Fruit fly (Drosophila melanogaster) whole organism, embryonic: Measurements from ENCODE around the gene pr.

Experiments
- B-H1 ChIP-seq: fragments of 200-800 bp; sonication (Bioruptor generic); IDR thresholded peaks from 3 replicates; pipeline ENCODE4 v1.3.6; 2022; ENCODE audit warnings: missing biosample characterization, missing genetic modification characterization
- BtbVII ChIP-seq: fragments of 200-800 bp; sonication (Bioruptor generic); optimal IDR thresholded peaks from 3 replicates; lab custom pipeline; 2017; ENCODE audit warnings: missing biosample characterization, mild to moderate bottlenecking, missing genetic modification characterization
- CG11723 ChIP-seq: fragments of 200-800 bp; sonication (Bioruptor generic); optimal IDR thresholded peaks from 2 replicates; lab custom pipeline; 2017; ENCODE audit warnings: missing biosample characterization, mild to moderate bottlenecking, missing genetic modification characterization
- CG12769 ChIP-seq: fragments of 200-800 bp; sonication (Bioruptor generic); optimal IDR thresholded peaks from 2 replicates; lab custom pipeline; 2019; ENCODE audit warnings: missing biosample characterization, mild to moderate bottlenecking, missing genetic modification characterization, moderate library complexity
- CG15601 ChIP-seq: fragments of 200-800 bp; sonication (Bioruptor generic); optimal IDR thresholded peaks from 3 replicates; lab custom pipeline; 2019; ENCODE audit warnings: missing biosample characterization, mild to moderate bottlenecking, missing genetic modification characterization, moderate library complexity
- CG1602 ChIP-seq: fragments of 200-800 bp; sonication (Bioruptor generic); optimal IDR thresholded peaks from 3 replicates; lab custom pipeline; 2016; ENCODE audit warnings: missing biosample characterization, missing genetic modification characterization
- CG30403 ChIP-seq: fragments of 200-800 bp; sonication (Bioruptor generic); optimal IDR thresholded peaks from 3 replicates; lab custom pipeline; 2016; ENCODE audit warnings: missing biosample characterization, missing genetic modification characterization
- CG31388 ChIP-seq: fragments of 200-800 bp; sonication (Bioruptor generic); optimal IDR thresholded peaks from 2 replicates; lab custom pipeline; 2016; ENCODE audit warnings: missing biosample characterization, missing genetic modification characterization
- CG6683 ChIP-seq: fragments of 200-800 bp; sonication (Bioruptor generic); optimal IDR thresholded peaks from 2 replicates; lab custom pipeline; 2017; ENCODE audit warnings: missing biosample characterization, mild to moderate bottlenecking, missing genetic modification characterization, missing genetic modification reagents
- CG7556 ChIP-seq: fragments of 200-800 bp; sonication (Bioruptor generic); optimal IDR thresholded peaks from 2 replicates; lab custom pipeline; 2017; ENCODE audit warnings: missing biosample characterization, mild to moderate bottlenecking, missing genetic modification characterization
- CG9876 ChIP-seq: fragments of 200-800 bp; sonication (Bioruptor generic); optimal IDR thresholded peaks from 2 replicates; lab custom pipeline; 2016; ENCODE audit warnings: missing biosample characterization, missing genetic modification characterization
- CrebB ChIP-seq: fragments of 200-800 bp; sonication (Bioruptor generic); optimal IDR thresholded peaks from 3 replicates; lab custom pipeline; 2018; ENCODE audit warnings: missing biosample characterization, mild to moderate bottlenecking, missing genetic modification characterization
- D19B ChIP-seq: fragments of 200-800 bp; sonication (Bioruptor generic); optimal IDR thresholded peaks from 2 replicates; lab custom pipeline; 2017; ENCODE audit warnings: missing biosample characterization, mild to moderate bottlenecking, missing genetic modification characterization
- Dad ChIP-seq: fragments of 200-800 bp; sonication (Bioruptor generic); optimal IDR thresholded peaks from 3 replicates; lab custom pipeline; 2016; ENCODE audit warnings: missing biosample characterization, missing genetic modification characterization
- E2f1 ChIP-seq: fragments of 200-800 bp; sonication (Bioruptor generic); IDR thresholded peaks from 2 replicates; pipeline ENCODE4 v1.3.6; 2022; ENCODE audit warnings: missing biosample characterization, missing genetic modification characterization
- Fer2 ChIP-seq: fragments of 200-800 bp; sonication (Bioruptor generic); optimal IDR thresholded peaks from 2 replicates; lab custom pipeline; 2018; ENCODE audit warnings: missing biosample characterization, mild to moderate bottlenecking, missing genetic modification characterization, moderate library complexity
- Hr51 ChIP-seq, 2 experiments: fragments of 200-800 bp; sonication (Bioruptor generic); optimal IDR thresholded peaks; 2 replicates in 1 of 2; 3 replicates in 1 of 2; lab custom pipeline; 2016 to 2018; ENCODE audit warnings: missing biosample characterization in 2 of 2, missing genetic modification characterization in 2 of 2, mild to moderate bottlenecking in 1 of 2, moderate library complexity in 1 of 2
- Med ChIP-seq: fragments of 200-800 bp; sonication (Bioruptor generic); peaks from one replicate; lab custom pipeline; 2016; ENCODE audit warnings: missing biosample characterization, missing genetic modification characterization, mild to moderate bottlenecking, inconsistent platforms, moderate library complexity
- PHDP ChIP-seq: fragments of 200-800 bp; sonication (Bioruptor generic); optimal IDR thresholded peaks from 3 replicates; lab custom pipeline; 2018; ENCODE audit warnings: missing biosample characterization, mild to moderate bottlenecking, missing genetic modification characterization, moderate library complexity
- Ravus ChIP-seq: fragments of 200-800 bp; sonication (Bioruptor generic); IDR thresholded peaks from 2 replicates; pipeline ENCODE4 v1.3.6; 2022; ENCODE audit warnings: missing biosample characterization, missing genetic modification characterization
- Taf1 ChIP-seq: fragments of 200-800 bp; sonication (Bioruptor generic); IDR thresholded peaks from 2 replicates; pipeline ENCODE4 v1.3.6; 2022; ENCODE audit warnings: missing biosample characterization, missing genetic modification characterization
- al ChIP-seq: fragments of 200-800 bp; sonication (Bioruptor generic); IDR thresholded peaks from 2 replicates; pipeline ENCODE4 v1.3.6; 2022; ENCODE audit warnings: missing biosample characterization, missing genetic modification characterization
- ash1 ChIP-seq: fragments of 200-800 bp; sonication (Bioruptor generic); optimal IDR thresholded peaks from 2 replicates; lab custom pipeline; 2018; ENCODE audit warnings: missing biosample characterization, mild to moderate bottlenecking, missing genetic modification characterization
- cg ChIP-seq: fragments of 200-800 bp; sonication (Bioruptor generic); optimal IDR thresholded peaks from 3 replicates; lab custom pipeline; 2019; ENCODE audit warnings: missing biosample characterization, mild to moderate bottlenecking, missing genetic modification characterization, moderate library complexity
- chinmo ChIP-seq: fragments of 200-800 bp; sonication (Bioruptor generic); IDR thresholded peaks from 4 replicates; pipeline ENCODE4 v1.3.6; 2022; ENCODE audit warnings: missing biosample characterization, missing genetic modification characterization; ENCODE audit not compliant: partially characterized antibody
- danr ChIP-seq: fragments of 200-800 bp; sonication (Bioruptor generic); IDR thresholded peaks from 2 replicates; pipeline ENCODE4 v1.3.6; 2022; ENCODE audit warnings: missing biosample characterization, missing genetic modification characterization
- fd102C ChIP-seq: fragments of 200-800 bp; sonication (Bioruptor generic); optimal IDR thresholded peaks from 2 replicates; lab custom pipeline; 2018; ENCODE audit warnings: missing biosample characterization, mild to moderate bottlenecking, missing genetic modification characterization, moderate library complexity
- gsb ChIP-seq: fragments of 200-800 bp; sonication (Bioruptor generic); IDR thresholded peaks from 2 replicates; pipeline ENCODE4 v1.3.6; 2022; ENCODE audit warnings: missing biosample characterization, missing genetic modification characterization
- hbn ChIP-seq: fragments of 200-800 bp; sonication (Bioruptor generic); IDR thresholded peaks from 2 replicates; pipeline ENCODE4 v1.3.6; 2022; ENCODE audit warnings: missing biosample characterization, missing genetic modification characterization; ENCODE audit not compliant: partially characterized antibody
- kah ChIP-seq: fragments of 200-800 bp; sonication (Bioruptor generic); optimal IDR thresholded peaks from 2 replicates; lab custom pipeline; 2018; ENCODE audit warnings: missing biosample characterization, mild to moderate bottlenecking, missing genetic modification characterization
- kay ChIP-seq: fragments of 200-800 bp; sonication (Bioruptor generic); optimal IDR thresholded peaks from 2 replicates; lab custom pipeline; 2016; ENCODE audit warnings: missing biosample characterization, missing genetic modification characterization
- luna ChIP-seq: fragments of 200-800 bp; sonication (Bioruptor generic); optimal IDR thresholded peaks from 2 replicates; lab custom pipeline; 2016; ENCODE audit warnings: missing biosample characterization, missing genetic modification characterization
- nerfin-2 ChIP-seq: fragments of 200-800 bp; sonication (Bioruptor generic); IDR thresholded peaks from 2 replicates; pipeline ENCODE4 v1.3.6; 2022; ENCODE audit warnings: missing biosample characterization, missing genetic modification characterization; ENCODE audit not compliant: partially characterized antibody
- org-1 ChIP-seq: fragments of 200-800 bp; sonication (Bioruptor generic); optimal IDR thresholded peaks from 2 replicates; lab custom pipeline; 2017; ENCODE audit warnings: missing biosample characterization, missing genetic modification characterization
- pb ChIP-seq: fragments of 200-800 bp; sonication (Bioruptor generic); optimal IDR thresholded peaks from 3 replicates; lab custom pipeline; 2016; ENCODE audit warnings: missing biosample characterization, missing genetic modification characterization
- pfk ChIP-seq: fragments of 200-800 bp; sonication (Bioruptor generic); optimal IDR thresholded peaks from 2 replicates; lab custom pipeline; 2018; ENCODE audit warnings: missing biosample characterization, mild to moderate bottlenecking, missing genetic modification characterization, moderate library complexity
- prd ChIP-seq, 3 experiments: fragments of >200 bp in 2 of 3; fragments of 200-800 bp in 1 of 3; sonication (Bioruptor generic) in 1 of 3; optimal IDR thresholded peaks in 2 of 3; IDR thresholded peaks in 1 of 3; 2 replicates in 2 of 3; 3 replicates in 1 of 3; pipeline versions ENCODE4 v1.3.6 to Lab custom; 2017 to 2022; ENCODE audit warnings: missing biosample characterization in 1 of 3, missing genetic modification characterization in 1 of 3
- sens ChIP-seq: fragments of 200-800 bp; sonication (Bioruptor generic); peaks from one replicate; lab custom pipeline; 2016; ENCODE audit warnings: missing biosample characterization, missing genetic modification characterization
- sens-2 ChIP-seq: fragments of 200-800 bp; sonication (Bioruptor generic); IDR thresholded peaks from 2 replicates; pipeline ENCODE4 v1.3.6; 2022; ENCODE audit warnings: missing biosample characterization, missing genetic modification characterization
- sisA ChIP-seq: fragments of 200-800 bp; sonication (Bioruptor generic); IDR thresholded peaks from 2 replicates; pipeline ENCODE4 v1.3.6; 2022; ENCODE audit warnings: missing biosample characterization, missing genetic modification characterization
- so ChIP-seq: fragments of 200-800 bp; sonication (Bioruptor generic); IDR thresholded peaks from 3 replicates; pipeline ENCODE4 v1.3.6; 2022; ENCODE audit warnings: missing biosample characterization, missing genetic modification characterization
- stc ChIP-seq: fragments of 200-800 bp; sonication (Bioruptor generic); IDR thresholded peaks from 2 replicates; pipeline ENCODE4 v1.3.6; 2022; ENCODE audit warnings: missing biosample characterization, missing genetic modification characterization
- usp ChIP-seq: fragments of >200 bp; optimal IDR thresholded peaks from 2 replicates; lab custom pipeline; 2017; ENCODE audit warnings: missing biosample characterization, missing genetic modification characterization
- vvl ChIP-seq: fragments of 200-800 bp; sonication (Bioruptor generic); IDR thresholded peaks from 2 replicates; pipeline ENCODE4 v1.3.6; 2022; ENCODE audit warnings: missing biosample characterization, missing genetic modification characterization
- zen2 ChIP-seq: fragments of 200-800 bp; sonication (Bioruptor generic); IDR thresholded peaks from 3 replicates; pipeline ENCODE4 v1.3.6; 2022; ENCODE audit warnings: missing biosample characterization, missing genetic modification characterization; ENCODE audit not compliant: partially characterized antibody

pr gene

DNA sequence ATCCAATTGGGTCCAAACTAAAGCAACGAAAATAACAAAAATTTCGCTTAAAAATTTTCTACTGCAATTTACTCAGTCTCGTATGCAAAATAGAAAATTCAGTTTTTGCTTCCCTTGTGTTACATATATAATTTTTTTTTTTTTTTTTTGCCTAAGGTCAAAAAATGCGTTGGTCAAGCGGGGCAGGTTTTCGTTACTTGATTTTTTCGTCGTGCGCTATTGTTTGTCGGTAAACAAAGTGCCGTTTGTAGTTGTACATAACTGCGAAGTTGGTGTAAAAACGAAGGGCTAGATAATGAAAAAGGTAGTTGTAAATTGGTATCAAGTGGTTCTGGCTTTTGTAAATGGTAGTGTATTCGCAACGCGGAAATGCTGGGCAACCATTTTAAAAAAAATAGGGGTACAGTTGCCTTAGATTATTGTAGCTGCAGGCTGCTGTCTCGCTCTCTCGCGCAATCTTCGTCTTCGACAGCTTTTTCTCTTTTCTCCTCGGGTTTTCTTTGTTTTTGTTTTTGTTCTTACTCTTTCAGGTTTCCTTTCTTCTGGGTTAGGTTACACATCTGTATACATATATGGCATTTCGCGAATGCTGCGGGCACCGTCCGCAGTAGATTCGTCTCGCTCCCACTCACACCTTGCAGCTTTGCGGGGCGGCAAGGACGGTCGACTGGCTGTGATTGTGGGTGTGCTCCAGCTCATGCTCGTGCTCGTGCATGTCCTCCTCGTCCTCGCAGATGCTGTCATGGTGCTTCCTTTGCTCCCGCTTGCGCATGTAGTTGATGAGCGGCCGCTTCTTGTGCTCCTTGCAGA, 7.1 kb upstream of the pr start (continued):
- no peak for TF ChIP-seq hbn (GFP tag; lab: Robert Waterston, UW)
- no peak for TF ChIP-seq pfk (GFP tag; lab: Kevin White, UChicago)
- 0 out of 2 replicates have a peak, but pooled peaks have one; percentile 21 for TF ChIP-seq nerfin-2 (GFP tag; lab: Robert Waterston, UW)
- TF ChIP-seq CG7556 (GFP tag; lab: Kevin White, UChicago), result no peak
- TF ChIP-seq stc (GFP tag; lab: Robert Waterston, UW), result no peak
- no peak for TF ChIP-seq sisA (GFP tag; lab: Robert Waterston, UW)
- TF ChIP-seq kah (GFP tag; lab: Kevin White, UChicago), result no peak
- TF ChIP-seq sens (GFP tag; lab: Kevin White, UChicago), result peak; percentile 21
- peak; percentile 1 for TF ChIP-seq CG30403 (GFP tag; lab: Kevin White, UChicago)
- no peak for TF ChIP-seq gsb (GFP tag; lab: Robert Waterston, UW)
- no peak for TF ChIP-seq Ravus (GFP tag; lab: Robert Waterston, UW)
- TF ChIP-seq usp (GFP tag; lab: Kevin White, UChicago), result no peak
- TF ChIP-seq sens-2, result 0 out of 2 replicates have a peak, but pooled peaks have one; percentile 16
- no peak for TF ChIP-seq fd102C (GFP tag; lab: Kevin White, UChicago)
- TF ChIP-seq PHDP (tag; lab: Kevin White, UChicago), result no peak
- TF ChIP-seq zen2 (GFP tag; lab: Robert Waterston, UW), result no peak
- TF ChIP-seq prd (optimal IDR thresholded peaks at IDR 0.05; lab: Kevin White, UChicago), result no peak
- TF ChIP-seq prd (GFP tag; IDR thresholded peaks at IDR 0.05; lab: Robert Waterston, UW), result no peak
- TF ChIP-seq, all 482 proteins: peak for 36

DNA sequence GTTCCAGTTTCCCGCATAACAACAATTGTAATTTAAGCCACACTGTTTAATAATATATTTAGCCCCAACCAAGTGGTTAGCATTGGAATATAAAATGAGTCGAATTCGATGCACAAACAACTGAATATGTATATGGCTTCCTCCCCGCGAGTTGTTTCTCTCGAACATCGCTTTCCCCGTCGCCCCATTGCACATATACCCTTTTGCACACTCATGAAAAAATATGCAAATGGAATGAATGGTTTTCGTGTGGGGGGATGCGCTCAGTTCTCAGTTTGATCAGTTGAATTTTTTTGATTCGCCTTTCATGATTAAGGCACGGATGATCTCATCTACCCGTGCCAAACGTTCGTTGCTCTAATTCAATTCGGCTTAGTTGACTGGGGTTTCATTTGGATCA, 5.5 kb upstream of the pr start:
- TF ChIP-seq org-1 (no peak), sens (GFP tag; lab: Kevin White, UChicago) (peak; percentile 15), Med (GFP tag; lab: Kevin White, UChicago) (peak; percentile 21), Hr51 (GFP tag; optimal IDR thresholded peaks at IDR 0.05; lab: Kevin White, UChicago) (no peak), vvl (GFP tag; lab: Robert Waterston, UW) (peak; percentile 74), CG12769 (tag; lab: Kevin White, UChicago) (peak; percentile 8), chinmo (GFP tag; lab: Robert Waterston, UW) (0 out of 4 replicates have a peak, but pooled peaks have one; percentile 70)

DNA sequence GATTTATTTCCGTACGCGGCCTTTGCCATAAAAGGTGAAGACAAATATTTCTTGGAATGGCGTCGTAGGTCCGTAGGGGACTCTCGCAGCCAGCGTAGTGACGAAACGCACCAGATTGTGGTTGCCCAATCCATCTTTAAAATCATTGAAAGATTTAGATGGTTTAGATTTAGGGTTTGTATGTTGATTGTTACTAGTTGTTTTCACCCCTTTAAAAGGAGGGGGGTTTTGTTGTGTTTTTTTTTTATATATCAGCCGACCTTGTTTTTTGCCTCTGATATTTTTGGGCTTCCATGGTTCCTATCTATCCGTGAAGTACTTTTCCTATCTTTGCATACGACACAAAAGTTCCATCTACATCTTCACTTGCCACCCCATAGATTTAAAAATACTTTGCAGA, 3.6 kb upstream of the pr start:
- TF ChIP-seq CG15601, result no peak
- no peak for TF ChIP-seq CG12769 (tag; lab: Kevin White, UChicago)
- peak; percentile 22; the same call in 1 of the 2 replicates for TF ChIP-seq danr (GFP tag; lab: Robert Waterston, UW)
- peak in 1 of 2 experiments; percentile 5 for TF ChIP-seq Hr51 (GFP tag; optimal IDR thresholded peaks at IDR 0.05; lab: Kevin White, UChicago)
- TF ChIP-seq B-H1 (GFP tag; lab: Robert Waterston, UW), result no peak
- TF ChIP-seq CrebB (tag; lab: Kevin White, UChicago), result no peak
- no peak for TF ChIP-seq CG6683 (GFP tag; lab: Kevin White, UChicago)
- no peak for TF ChIP-seq CG9876 (GFP tag; lab: Kevin White, UChicago)
- no peak for TF ChIP-seq luna (GFP tag; lab: Kevin White, UChicago)
- no peak for TF ChIP-seq so
- TF ChIP-seq ash1 (GFP tag; lab: Kevin White, UChicago), result no peak
- peak; percentile 43; the same call in 1 of the 2 replicates for TF ChIP-seq E2f1 (GFP tag; lab: Robert Waterston, UW)
- TF ChIP-seq cg, result no peak
- no peak for TF ChIP-seq Dad
- TF ChIP-seq BtbVII (GFP tag; lab: Kevin White, UChicago), result peak; percentile 16
- TF ChIP-seq Taf1 (GFP tag; lab: Robert Waterston, UW), result 0 out of 2 replicates have a peak, but pooled peaks have one; percentile 22
- TF ChIP-seq al (GFP tag; lab: Robert Waterston, UW), result peak; percentile 24; the same call in 1 of the 2 replicates
- no peak for TF ChIP-seq D19B (GFP tag; lab: Kevin White, UChicago)
- peak; percentile 7 for TF ChIP-seq pb (GFP tag; lab: Kevin White, UChicago)
- TF ChIP-seq Fer2, result no peak
- TF ChIP-seq kay, result no peak
- no peak for TF ChIP-seq CG1602 (GFP tag; lab: Kevin White, UChicago)
- no peak for TF ChIP-seq CG31388 (GFP tag; lab: Kevin White, UChicago)
- TF ChIP-seq CG11723 (GFP tag; lab: Kevin White, UChicago), result no peak
